Worm (Caenorhabditis elegans) whole organism, L4/young adult: Measurements from ENCODE around the gene C06H2.2.

Source experiments
- W03F9.2 ChIP-seq: fragments of 150-350 bp; optimal IDR thresholded peaks from 2 replicates; lab custom pipeline; 2014; ENCODE audit warnings: missing biosample characterization, missing genetic modification characterization
- dao-5 ChIP-seq: sonication (generic microtip); optimal IDR thresholded peaks from 2 replicates; lab custom pipeline; 2016; ENCODE audit warnings: missing genotype, missing genetic modification characterization, moderate library complexity, missing compliant biosample characterization
- him-1 ChIP-seq: sonication (generic microtip); optimal IDR thresholded peaks from 2 replicates; lab custom pipeline; 2016; ENCODE audit warnings: missing genotype, missing genetic modification reagents, missing genetic modification characterization, missing compliant biosample characterization

The C06H2.2 gene

ce11 chrV:11133516-11133915 lies 8.5 kb downstream of the C06H2.2 start:
- no peak for TF ChIP-seq him-1 (tag; lab: Kevin White, UChicago)
- TF ChIP-seq dao-5 (tag; lab: Kevin White, UChicago): no peak
- TF ChIP-seq W03F9.2 (tag; lab: Kevin White, UChicago): no peak

ce11 chrV:11134296-11134695 lies 9.3 kb downstream of the C06H2.2 start, which contains the start of gene glb-3:
Gene glb-3, plus strand, starts transcription at chrV:11134596.
- no peak for TF ChIP-seq him-1 (tag; lab: Kevin White, UChicago)
- no peak for TF ChIP-seq W03F9.2 (tag; lab: Kevin White, UChicago)
- no peak for TF ChIP-seq dao-5 (tag; lab: Kevin White, UChicago)

ce11 chrV:11140326-11140725 lies 15.3 kb downstream of the C06H2.2 start:
- TF ChIP-seq him-1 (tag; lab: Kevin White, UChicago): no peak
- TF ChIP-seq dao-5 (tag; lab: Kevin White, UChicago): no peak
- TF ChIP-seq W03F9.2 (tag; lab: Kevin White, UChicago): no peak

ce11 chrV:11141179-11141578 lies 16.2 kb downstream of the C06H2.2 start, which contains the start of gene folt-1:
Gene folt-1, plus strand, starts transcription at chrV:11141479.
- TF ChIP-seq W03F9.2 (tag; lab: Kevin White, UChicago): no peak
- TF ChIP-seq him-1 (tag; lab: Kevin White, UChicago): no peak
- no peak for TF ChIP-seq dao-5 (tag; lab: Kevin White, UChicago)

ce11 chrV:11144694-11145093 lies 19.7 kb downstream of the C06H2.2 start, which contains the start of gene C06H2.7:
Gene C06H2.7, minus strand, starts transcription at chrV:11144794.
- TF ChIP-seq him-1 (tag; lab: Kevin White, UChicago): no peak
- TF ChIP-seq W03F9.2 (tag; lab: Kevin White, UChicago): no peak
- no peak for TF ChIP-seq dao-5 (tag; lab: Kevin White, UChicago)

- TF ChIP-seq W03F9.2 (tag; lab: Kevin White, UChicago): no peak
- TF ChIP-seq him-1 (tag; lab: Kevin White, UChicago): no peak
- TF ChIP-seq dao-5 (tag; lab: Kevin White, UChicago): no peak
These were observed 22.1 kb downstream of the C06H2.2 start, which contains the start of the genes T19C4.24 and nlp-33 for ce11 chrV:11146958-11147779. Gene T19C4.24, minus strand, starts transcription at chrV:11147008. Gene nlp-33, plus strand, starts transcription at chrV:11147346.

- no peak for TF ChIP-seq dao-5 (tag; lab: Kevin White, UChicago)
- TF ChIP-seq W03F9.2 (tag; lab: Kevin White, UChicago): no peak
- TF ChIP-seq him-1 (tag; lab: Kevin White, UChicago): no peak
These were observed 22.7 kb downstream of the C06H2.2 start for ce11 chrV:11147780-11148144.

ce11 chrV:11148971-11149370 lies 23.9 kb downstream of the C06H2.2 start:
- TF ChIP-seq him-1 (tag; lab: Kevin White, UChicago) (no peak), dao-5 (tag; lab: Kevin White, UChicago) (no peak), W03F9.2 (tag; lab: Kevin White, UChicago) (no peak)

- TF ChIP-seq W03F9.2 (tag; lab: Kevin White, UChicago): no peak
These were observed 24.4 kb downstream of the C06H2.2 start, which contains the start of gene T19C4.1 for ce11 chrV:11149405-11149804. Gene T19C4.1, plus strand, starts transcription at chrV:11149705.

ce11 chrV:11152333-11152732 lies 27.3 kb downstream of the C06H2.2 start, which contains the start of gene srg-39:
Gene srg-39, minus strand, starts transcription at chrV:11152433.
- TF ChIP-seq him-1 (tag; lab: Kevin White, UChicago) (no peak), dao-5 (tag; lab: Kevin White, UChicago) (no peak), W03F9.2 (tag; lab: Kevin White, UChicago) (no peak)

ce11 chrV:11155553-11155952 lies 30.5 kb downstream of the C06H2.2 start, which contains the start of gene srg-38:
Gene srg-38, minus strand, starts transcription at chrV:11155653.
- no peak for TF ChIP-seq dao-5 (tag; lab: Kevin White, UChicago)
- no peak for TF ChIP-seq W03F9.2 (tag; lab: Kevin White, UChicago)
- TF ChIP-seq him-1 (tag; lab: Kevin White, UChicago): no peak

- TF ChIP-seq dao-5 (tag; lab: Kevin White, UChicago) (no peak), him-1 (tag; lab: Kevin White, UChicago) (no peak), W03F9.2 (tag; lab: Kevin White, UChicago) (no peak)
These were observed 31.6 kb downstream of the C06H2.2 start for ce11 chrV:11156589-11156988.

- TF ChIP-seq dao-5 (tag; lab: Kevin White, UChicago): no peak
- TF ChIP-seq W03F9.2 (tag; lab: Kevin White, UChicago): no peak
- TF ChIP-seq him-1 (tag; lab: Kevin White, UChicago): no peak
These were observed 32.9 kb downstream of the C06H2.2 start, which contains the start of gene srg-42 for ce11 chrV:11157947-11158346. Gene srg-42, minus strand, starts transcription at chrV:11158047.
